Worm (Caenorhabditis elegans) whole organism, late embryonic: Measurements from ENCODE around the gene npl-4.1.

Source experiments
- C08G9.2 ChIP-seq: sonication (generic microtip); optimal IDR thresholded peaks from 2 replicates; lab custom pipeline; 2016; ENCODE audit warnings: mild to moderate bottlenecking, missing genetic modification characterization, moderate library complexity, missing compliant biosample characterization
- F13H6.1 ChIP-seq: sonication (generic microtip); optimal IDR thresholded peaks from 2 replicates; lab custom pipeline; 2016; ENCODE audit warnings: missing genetic modification characterization, missing compliant biosample characterization
- K09A11.1 ChIP-seq: sonication (generic microtip); optimal IDR thresholded peaks from 2 replicates; lab custom pipeline; 2017; ENCODE audit warnings: antibody characterized with exemption, mild to moderate bottlenecking, missing genetic modification characterization, missing compliant biosample characterization; ENCODE audit not compliant: insufficient read depth
- T23F11.4 ChIP-seq: fragments of 200-800 bp; sonication (Bioruptor generic); optimal IDR thresholded peaks from 2 replicates; lab custom pipeline; 2018; ENCODE audit warnings: mild to moderate bottlenecking, missing genetic modification characterization, missing compliant biosample characterization
- ceh-14 ChIP-seq: sonication (generic microtip); optimal IDR thresholded peaks from 2 replicates; lab custom pipeline; 2016; ENCODE audit warnings: missing genotype, missing genetic modification characterization, missing compliant biosample characterization
- ceh-18 ChIP-seq: sonication (generic microtip); optimal IDR thresholded peaks from 2 replicates; lab custom pipeline; 2016; ENCODE audit warnings: missing genetic modification characterization, missing compliant biosample characterization
- ceh-2 ChIP-seq: sonication (generic microtip); optimal IDR thresholded peaks from 2 replicates; lab custom pipeline; 2016; ENCODE audit warnings: missing genotype, missing genetic modification characterization, missing compliant biosample characterization
- ceh-31 ChIP-seq: sonication (generic microtip); optimal IDR thresholded peaks from 2 replicates; lab custom pipeline; 2016; ENCODE audit warnings: missing genetic modification characterization, missing compliant biosample characterization
- ceh-34 ChIP-seq: sonication (generic microtip); optimal IDR thresholded peaks from 2 replicates; lab custom pipeline; 2016; ENCODE audit warnings: mild to moderate bottlenecking, missing genetic modification characterization, missing compliant biosample characterization
- ceh-45 ChIP-seq: fragments of 200-800 bp; sonication (Bioruptor generic); IDR thresholded peaks from 2 replicates; pipeline ENCODE4 v1.3.6; 2022; ENCODE audit warnings: missing genetic modification reagents, missing genetic modification characterization, missing compliant biosample characterization
- ceh-48 ChIP-seq: sonication (generic microtip); optimal IDR thresholded peaks from 2 replicates; lab custom pipeline; 2016; ENCODE audit warnings: missing genetic modification characterization, inconsistent platforms, missing compliant biosample characterization
- ceh-6 ChIP-seq: fragments of 200-800 bp; sonication (Bioruptor generic); optimal IDR thresholded peaks from 2 replicates; lab custom pipeline; 2018; ENCODE audit warnings: mild to moderate bottlenecking, missing genetic modification characterization, missing compliant biosample characterization
- che-1 ChIP-seq: sonication (generic microtip); optimal IDR thresholded peaks from 2 replicates; lab custom pipeline; 2016; ENCODE audit warnings: mild to moderate bottlenecking, missing genetic modification characterization, missing compliant biosample characterization
- dmd-4 ChIP-seq: sonication (generic microtip); optimal IDR thresholded peaks from 2 replicates; lab custom pipeline; 2016; ENCODE audit warnings: borderline replicate concordance, missing genetic modification characterization, missing compliant biosample characterization
- dve-1 ChIP-seq: sonication (generic microtip); optimal IDR thresholded peaks from 2 replicates; lab custom pipeline; 2017; ENCODE audit warnings: antibody characterized with exemption, mild to moderate bottlenecking, missing genetic modification characterization, missing compliant biosample characterization
- elt-2 ChIP-seq: sonication (generic microtip); optimal IDR thresholded peaks from 2 replicates; lab custom pipeline; 2016; ENCODE audit warnings: missing genetic modification reagents, missing genetic modification characterization, missing compliant biosample characterization
- elt-4 ChIP-seq: sonication (generic microtip); optimal IDR thresholded peaks from 2 replicates; lab custom pipeline; 2016; ENCODE audit warnings: missing genetic modification characterization, missing compliant biosample characterization
- ets-4 ChIP-seq: sonication (generic microtip); optimal IDR thresholded peaks from 2 replicates; lab custom pipeline; 2016; ENCODE audit warnings: missing genetic modification characterization, missing compliant biosample characterization
- gmeb-2 ChIP-seq: sonication (generic microtip); optimal IDR thresholded peaks from 2 replicates; lab custom pipeline; 2016; ENCODE audit warnings: missing genetic modification characterization, inconsistent platforms, missing compliant biosample characterization
- hlh-13 ChIP-seq: fragments of 200-800 bp; sonication (Bioruptor generic); optimal IDR thresholded peaks from 2 replicates; lab custom pipeline; 2018; ENCODE audit warnings: mild to moderate bottlenecking, missing genetic modification characterization, missing compliant biosample characterization
- hlh-15 ChIP-seq: sonication (generic microtip); optimal IDR thresholded peaks from 2 replicates; lab custom pipeline; 2016; ENCODE audit warnings: missing genetic modification characterization, missing compliant biosample characterization
- hlh-8 ChIP-seq: sonication (generic microtip); optimal IDR thresholded peaks from 2 replicates; lab custom pipeline; 2016; ENCODE audit warnings: missing genotype, missing genetic modification characterization, missing compliant biosample characterization
- lim-6 ChIP-seq: sonication (generic microtip); optimal IDR thresholded peaks from 2 replicates; lab custom pipeline; 2016; ENCODE audit warnings: missing genetic modification characterization, missing compliant biosample characterization
- mec-3 ChIP-seq: sonication (generic microtip); optimal IDR thresholded peaks from 2 replicates; lab custom pipeline; 2016; ENCODE audit warnings: borderline replicate concordance, missing genetic modification characterization, missing compliant biosample characterization
- nfya-1 ChIP-seq: sonication (generic microtip); optimal IDR thresholded peaks from 2 replicates; lab custom pipeline; 2017; ENCODE audit warnings: missing genetic modification characterization, mild to moderate bottlenecking, missing compliant biosample characterization, antibody characterized with exemption, moderate library complexity
- nhr-11 ChIP-seq: fragments of 150-350 bp; optimal IDR thresholded peaks from 2 replicates; lab custom pipeline; 2014; ENCODE audit warnings: missing biosample characterization, missing genetic modification characterization
- nhr-232 ChIP-seq: sonication (generic microtip); optimal IDR thresholded peaks from 2 replicates; lab custom pipeline; 2016; ENCODE audit warnings: missing genetic modification characterization, missing compliant biosample characterization
- odd-2 ChIP-seq: sonication (generic microtip); optimal IDR thresholded peaks from 2 replicates; lab custom pipeline; 2017; ENCODE audit warnings: antibody characterized with exemption, mild to moderate bottlenecking, missing genetic modification characterization, missing compliant biosample characterization
- pat-9 ChIP-seq: fragments of 200-800 bp; sonication (Bioruptor generic); optimal IDR thresholded peaks from 2 replicates; lab custom pipeline; 2018; ENCODE audit warnings: mild to moderate bottlenecking, missing genetic modification characterization, moderate library complexity, missing compliant biosample characterization
- pros-1 ChIP-seq: fragments of 150-350 bp; optimal IDR thresholded peaks from 2 replicates; lab custom pipeline; 2014; ENCODE audit warnings: missing biosample characterization, missing genetic modification reagents, missing genetic modification characterization
- ref-2 ChIP-seq: sonication (generic microtip); optimal IDR thresholded peaks from 2 replicates; lab custom pipeline; 2016; ENCODE audit warnings: missing genetic modification characterization, missing compliant biosample characterization
- rnt-1 ChIP-seq: sonication (generic microtip); optimal IDR thresholded peaks from 2 replicates; lab custom pipeline; 2016; ENCODE audit warnings: missing genetic modification characterization, missing compliant biosample characterization
- sdc-2 ChIP-seq: sonication (generic microtip); optimal IDR thresholded peaks from 2 replicates; lab custom pipeline; 2016; ENCODE audit warnings: missing genotype, missing genetic modification characterization, missing compliant biosample characterization
- sox-2 ChIP-seq: fragments of 200-800 bp; sonication (Bioruptor generic); IDR thresholded peaks from 2 replicates; pipeline ENCODE4 v1.3.6; 2022; ENCODE audit warnings: missing genetic modification reagents, missing genetic modification characterization, missing compliant biosample characterization
- sox-4 ChIP-seq: sonication (generic microtip); optimal IDR thresholded peaks from 2 replicates; lab custom pipeline; 2017; ENCODE audit warnings: mild to moderate bottlenecking, missing genetic modification characterization, inconsistent platforms, missing compliant biosample characterization
- tbx-2 ChIP-seq: sonication (generic microtip); optimal IDR thresholded peaks from 2 replicates; lab custom pipeline; 2016; ENCODE audit warnings: missing genetic modification characterization, missing compliant biosample characterization
- tbx-7 ChIP-seq: sonication (generic microtip); optimal IDR thresholded peaks from 2 replicates; lab custom pipeline; 2016; ENCODE audit warnings: missing genotype, missing genetic modification characterization, missing compliant biosample characterization
- unc-55 ChIP-seq: sonication (generic microtip); optimal IDR thresholded peaks from 2 replicates; lab custom pipeline; 2017; ENCODE audit warnings: missing biosample characterization, missing genetic modification reagents, missing genetic modification characterization
- zip-5 ChIP-seq: sonication (generic microtip); optimal IDR thresholded peaks from 2 replicates; lab custom pipeline; 2016; ENCODE audit warnings: missing genetic modification characterization, missing compliant biosample characterization

The npl-4.1 gene

ce11 chrII:5640362-5641079 is 9.4 kb downstream of the npl-4.1 start:
- TF ChIP-seq sdc-2 (tag; lab: Kevin White, UChicago) (no peak), nfya-1 (tag; lab: Kevin White, UChicago) (no peak), nhr-232 (tag; lab: Kevin White, UChicago) (no peak), ceh-18 (tag; lab: Kevin White, UChicago) (no peak), elt-4 (tag; lab: Kevin White, UChicago) (peak; percentile 41)

- no peak for TF ChIP-seq ceh-45
- TF ChIP-seq ceh-6 (GFP tag; lab: Kevin White, UChicago) = no peak
- TF ChIP-seq F13H6.1 (tag; lab: Kevin White, UChicago) = no peak
- no peak for TF ChIP-seq hlh-15 (tag; lab: Kevin White, UChicago)
- no peak for TF ChIP-seq ceh-2
- no peak for TF ChIP-seq K09A11.1 (tag; lab: Kevin White, UChicago)
- no peak for TF ChIP-seq tbx-2
- no peak for TF ChIP-seq ceh-18 (tag; lab: Kevin White, UChicago)
- TF ChIP-seq, all 69 proteins: peak for 0
Measured at ce11 chrII:5642110-5642509, 11.0 kb downstream of the npl-4.1 start.

- no peak for TF ChIP-seq elt-2 (tag; lab: Kevin White, UChicago)
- no peak for TF ChIP-seq che-1 (tag; lab: Kevin White, UChicago)
- TF ChIP-seq gmeb-2 (tag; lab: Kevin White, UChicago) = no peak
- no peak for TF ChIP-seq ceh-2
Measured at ce11 chrII:5646942-5647341, 15.8 kb downstream of the npl-4.1 start, which contains the start of gene F59E12.9. Gene F59E12.9 (minus strand): TSS chrII:5647042.

- TF ChIP-seq T23F11.4 (no peak), unc-55 (GFP tag; lab: Kevin White, UChicago) (no peak), sox-2 (no peak), dve-1 (no peak), hlh-13 (GFP tag; lab: Kevin White, UChicago) (no peak), mec-3 (no peak), nfya-1 (tag; lab: Kevin White, UChicago) (no peak), dmd-4 (tag; lab: Kevin White, UChicago) (no peak), nhr-11 (tag; lab: Kevin White, UChicago) (no peak), nhr-232 (tag; lab: Kevin White, UChicago) (no peak), C08G9.2 (no peak), sox-4 (tag; lab: Kevin White, UChicago) (no peak), ceh-14 (tag; lab: Kevin White, UChicago) (no peak), elt-4 (tag; lab: Kevin White, UChicago) (no peak), K09A11.1 (tag; lab: Kevin White, UChicago) (no peak), ceh-31 (tag; lab: Kevin White, UChicago) (no peak)
- TF ChIP-seq, all 69 proteins: peak for 0
Measured at ce11 chrII:5648272-5648671, 17.1 kb downstream of the npl-4.1 start, which contains the start of gene ddl-1. Gene ddl-1 (minus strand): TSS chrII:5648372.

ce11 chrII:5649236-5650004 is 18.3 kb downstream of the npl-4.1 start, which contains the start of the genes sam-4, F59E12.17 and zyg-1:
Gene sam-4 (minus strand): TSS chrII:5649286.
Gene F59E12.17 (minus strand): TSS chrII:5649470.
Gene zyg-1 (plus strand): TSS chrII:5649748.
- no peak for TF ChIP-seq ceh-34 (tag; lab: Kevin White, UChicago)
- peak; percentile 11 for TF ChIP-seq tbx-7
- no peak for TF ChIP-seq pat-9 (tag; lab: Kevin White, UChicago)
- TF ChIP-seq nfya-1 (tag; lab: Kevin White, UChicago) = peak; percentile 54
- peak; percentile 66 for TF ChIP-seq C08G9.2
- peak; percentile 20 for TF ChIP-seq zip-5 (tag; lab: Kevin White, UChicago)
- TF ChIP-seq F13H6.1 (tag; lab: Kevin White, UChicago) = peak; percentile 20
- TF ChIP-seq mec-3 = no peak
- no peak for TF ChIP-seq nhr-232 (tag; lab: Kevin White, UChicago)
- no peak for TF ChIP-seq hlh-8
- no peak for TF ChIP-seq ceh-18 (tag; lab: Kevin White, UChicago)
- peak; percentile 90 for TF ChIP-seq ceh-31 (tag; lab: Kevin White, UChicago)
- TF ChIP-seq tbx-2 = peak; percentile 70
- TF ChIP-seq rnt-1 (tag; lab: Kevin White, UChicago) = peak; percentile 72
- TF ChIP-seq ceh-48 (tag; lab: Kevin White, UChicago) = peak; percentile 28
- peak; percentile 83 for TF ChIP-seq ets-4 (tag; lab: Kevin White, UChicago)
- no peak for TF ChIP-seq nhr-11 (tag; lab: Kevin White, UChicago)
- no peak for TF ChIP-seq pros-1 (tag; lab: Kevin White, UChicago)
- no peak for TF ChIP-seq odd-2
- TF ChIP-seq ceh-14 (tag; lab: Kevin White, UChicago) = peak; percentile 29
- TF ChIP-seq ref-2 (tag; lab: Kevin White, UChicago) = peak; percentile 38
- TF ChIP-seq ceh-2 = peak; percentile 78
- TF ChIP-seq elt-2 (tag; lab: Kevin White, UChicago) = no peak
- TF ChIP-seq che-1 (tag; lab: Kevin White, UChicago) = no peak
- TF ChIP-seq lim-6 (tag; lab: Kevin White, UChicago) = no peak
